Fruit fly (Drosophila melanogaster) whole organism, embryonic: Measurements from ENCODE around the gene hng2.

Source experiments
- CG11247 ChIP-seq: fragments of 200-800 bp; sonication (Bioruptor generic); IDR thresholded peaks from 2 replicates; pipeline ENCODE4 v1.3.6; 2022; ENCODE audit warnings: missing biosample characterization, missing genetic modification characterization
- CG11695 ChIP-seq: fragments of 200-800 bp; sonication (Bioruptor generic); IDR thresholded peaks from 3 replicates; pipeline ENCODE4 v1.3.6; 2022; ENCODE audit warnings: missing biosample characterization, missing genetic modification characterization
- CG12391 ChIP-seq: fragments of 200-800 bp; sonication (Bioruptor generic); optimal IDR thresholded peaks from 3 replicates; lab custom pipeline; 2018; ENCODE audit warnings: missing biosample characterization, mild to moderate bottlenecking, missing genetic modification characterization, moderate library complexity
- CG12659 ChIP-seq: fragments of 200-800 bp; sonication (Bioruptor generic); optimal IDR thresholded peaks from 3 replicates; lab custom pipeline; 2017; ENCODE audit warnings: mild to moderate bottlenecking, missing biosample characterization, missing genetic modification reagents, missing genetic modification characterization
- CG12744 ChIP-seq: fragments of 200-800 bp; sonication (Bioruptor generic); optimal IDR thresholded peaks from 2 replicates; lab custom pipeline; 2016; ENCODE audit warnings: missing biosample characterization, missing genetic modification characterization
- CG15011 ChIP-seq: fragments of 200-800 bp; sonication (Bioruptor generic); optimal IDR thresholded peaks from 3 replicates; lab custom pipeline; 2018; ENCODE audit warnings: missing biosample characterization, mild to moderate bottlenecking, missing genetic modification characterization
- CG15269 ChIP-seq: fragments of 200-800 bp; sonication (Bioruptor generic); optimal IDR thresholded peaks from 2 replicates; lab custom pipeline; 2018; ENCODE audit warnings: missing biosample characterization, mild to moderate bottlenecking, missing genetic modification characterization, moderate library complexity
- CG16863 ChIP-seq: fragments of 200-800 bp; sonication (Bioruptor generic); optimal IDR thresholded peaks from 3 replicates; lab custom pipeline; 2016; ENCODE audit warnings: missing biosample characterization, missing genetic modification characterization
- CG1792 ChIP-seq: fragments of 200-800 bp; sonication (Bioruptor generic); optimal IDR thresholded peaks from 2 replicates; lab custom pipeline; 2016; ENCODE audit warnings: missing biosample characterization, missing genetic modification characterization
- CG18262 ChIP-seq: fragments of 200-800 bp; optimal IDR thresholded peaks from 3 replicates; lab custom pipeline; 2019; ENCODE audit warnings: missing biosample characterization, mild to moderate bottlenecking, missing genetic modification characterization, moderate library complexity
- CG1832 ChIP-seq: fragments of 200-800 bp; sonication (Bioruptor generic); optimal IDR thresholded peaks from 2 replicates; lab custom pipeline; 2017; ENCODE audit warnings: missing biosample characterization, mild to moderate bottlenecking, missing genetic modification characterization, inconsistent platforms
- CG18476 ChIP-seq: fragments of 200-800 bp; sonication (Bioruptor generic); optimal IDR thresholded peaks from 2 replicates; lab custom pipeline; 2016; ENCODE audit warnings: missing biosample characterization, mild to moderate bottlenecking, missing genetic modification characterization
- CG2889 ChIP-seq: fragments of 200-800 bp; sonication (Bioruptor generic); IDR thresholded peaks from 3 replicates; pipeline ENCODE4 v1.3.6; 2022; ENCODE audit warnings: missing biosample characterization, missing genetic modification characterization
- CG3163 ChIP-seq: fragments of 200-800 bp; sonication (Bioruptor generic); optimal IDR thresholded peaks from 3 replicates; lab custom pipeline; 2016; ENCODE audit warnings: missing biosample characterization, missing genetic modification characterization
- CG33557 ChIP-seq: fragments of 200-800 bp; sonication (Bioruptor generic); optimal IDR thresholded peaks from 2 replicates; lab custom pipeline; 2019; ENCODE audit warnings: missing biosample characterization, mild to moderate bottlenecking, missing genetic modification characterization, moderate library complexity
- CG4404 ChIP-seq: fragments of 200-800 bp; sonication (Bioruptor generic); IDR thresholded peaks from 2 replicates; pipeline ENCODE4 v1.3.6; 2022; ENCODE audit warnings: missing biosample characterization, missing genetic modification characterization
- CG4424 ChIP-seq: fragments of 200-800 bp; sonication (Bioruptor generic); optimal IDR thresholded peaks from 3 replicates; lab custom pipeline; 2016; ENCODE audit warnings: missing biosample characterization, missing genetic modification characterization
- CG4617 ChIP-seq: fragments of 200-800 bp; sonication (Bioruptor generic); optimal IDR thresholded peaks from 3 replicates; lab custom pipeline; 2016; ENCODE audit warnings: missing biosample characterization, missing genetic modification characterization, borderline replicate concordance
- CG5180 ChIP-seq: fragments of 200-800 bp; sonication (Bioruptor generic); optimal IDR thresholded peaks from 3 replicates; lab custom pipeline; 2017; ENCODE audit warnings: missing biosample characterization, missing genetic modification characterization, mild to moderate bottlenecking, moderate library complexity, missing genetic modification reagents
- CG5953 ChIP-seq: fragments of 200-800 bp; sonication (Bioruptor generic); IDR thresholded peaks from 2 replicates; pipeline ENCODE4 v1.3.6; 2022; ENCODE audit warnings: missing biosample characterization, missing genetic modification characterization
- CG6175 ChIP-seq: fragments of 200-800 bp; sonication (Bioruptor generic); IDR thresholded peaks from 3 replicates; pipeline ENCODE4 v1.3.6; 2022; ENCODE audit warnings: missing biosample characterization, missing genetic modification characterization
- CG7271 ChIP-seq: fragments of 200-800 bp; sonication (Bioruptor generic); optimal IDR thresholded peaks from 2 replicates; lab custom pipeline; 2018; ENCODE audit warnings: missing biosample characterization, mild to moderate bottlenecking, missing genetic modification characterization, moderate library complexity
- CG7357 ChIP-seq: fragments of 200-800 bp; sonication (Bioruptor generic); IDR thresholded peaks from 3 replicates; pipeline ENCODE4 v1.3.6; 2022; ENCODE audit warnings: missing biosample characterization, missing genetic modification characterization
- CG9817 ChIP-seq: fragments of 200-800 bp; sonication (Bioruptor generic); optimal IDR thresholded peaks from 2 replicates; lab custom pipeline; 2018; ENCODE audit warnings: missing biosample characterization, mild to moderate bottlenecking, missing genetic modification characterization, moderate library complexity
- CHES-1-like ChIP-seq: fragments of 200-800 bp; sonication (Bioruptor generic); optimal IDR thresholded peaks from 2 replicates; lab custom pipeline; 2016; ENCODE audit warnings: missing biosample characterization, missing genetic modification characterization
- CTCF ChIP-seq: fragments of 200-800 bp; sonication (Bioruptor generic); optimal IDR thresholded peaks from 2 replicates; lab custom pipeline; 2017; ENCODE audit warnings: missing biosample characterization, mild to moderate bottlenecking, missing genetic modification characterization, moderate library complexity
- Drgx ChIP-seq: fragments of 200-800 bp; sonication (Bioruptor generic); IDR thresholded peaks from 2 replicates; pipeline ENCODE4 v1.3.6; 2022; ENCODE audit warnings: missing biosample characterization, missing genetic modification characterization
- E2f2 ChIP-seq: fragments of 200-800 bp; sonication (Bioruptor generic); IDR thresholded peaks from 2 replicates; pipeline ENCODE4 v1.3.6; 2022; ENCODE audit warnings: missing biosample characterization, missing genetic modification characterization
- Eip74EF ChIP-seq, 2 experiments: fragments of 200-800 bp in 1 of 2; fragments of >200 bp in 1 of 2; sonication (Bioruptor generic) in 1 of 2; optimal IDR thresholded peaks; 2 replicates each; lab custom pipeline; 2017 to 2019; ENCODE audit warnings: missing biosample characterization in 2 of 2, missing genetic modification characterization in 2 of 2, mild to moderate bottlenecking in 1 of 2, moderate library complexity in 1 of 2
- GATAe ChIP-seq: fragments of 200-800 bp; sonication (Bioruptor generic); conservative IDR thresholded peaks from 2 replicates; pipeline ENCODE4 v1.3.6; 2022; ENCODE audit warnings: missing biosample characterization, missing genetic modification characterization
- Hmr ChIP-seq: fragments of 200-800 bp; sonication (Bioruptor generic); optimal IDR thresholded peaks from 3 replicates; lab custom pipeline; 2017; ENCODE audit warnings: mild to moderate bottlenecking, missing biosample characterization, missing genetic modification reagents, missing genetic modification characterization
- Kr ChIP-seq: fragments of 200-800 bp; sonication (Bioruptor generic); optimal IDR thresholded peaks from 2 replicates; lab custom pipeline; 2017; ENCODE audit warnings: missing biosample characterization, mild to moderate bottlenecking, missing genetic modification characterization
- Oaz ChIP-seq: fragments of 200-800 bp; sonication (Bioruptor generic); IDR thresholded peaks from 2 replicates; pipeline ENCODE4 v1.3.6; 2022; ENCODE audit warnings: missing biosample characterization, missing genetic modification characterization
- Oli ChIP-seq: fragments of 200-800 bp; sonication (Bioruptor generic); optimal IDR thresholded peaks from 2 replicates; lab custom pipeline; 2018; ENCODE audit warnings: missing biosample characterization, mild to moderate bottlenecking, missing genetic modification characterization, moderate library complexity
- Ravus ChIP-seq: fragments of 200-800 bp; sonication (Bioruptor generic); IDR thresholded peaks from 2 replicates; pipeline ENCODE4 v1.3.6; 2022; ENCODE audit warnings: missing biosample characterization, missing genetic modification characterization
- Sox102F ChIP-seq: fragments of 200-800 bp; sonication (Bioruptor generic); optimal IDR thresholded peaks from 2 replicates; lab custom pipeline; 2018; ENCODE audit warnings: missing biosample characterization, mild to moderate bottlenecking, missing genetic modification characterization, moderate library complexity
- Sry-δ ChIP-seq: fragments of 200-800 bp; sonication (Bioruptor generic); optimal IDR thresholded peaks from 2 replicates; lab custom pipeline; 2016; ENCODE audit warnings: missing biosample characterization, missing genetic modification characterization
- bigmax ChIP-seq: fragments of 200-800 bp; sonication (Bioruptor generic); optimal IDR thresholded peaks from 2 replicates; lab custom pipeline; 2018; ENCODE audit warnings: missing biosample characterization, mild to moderate bottlenecking, missing genetic modification characterization
- fd64A ChIP-seq: fragments of 200-800 bp; sonication (Bioruptor generic); optimal IDR thresholded peaks from 3 replicates; lab custom pipeline; 2018; ENCODE audit warnings: missing biosample characterization, mild to moderate bottlenecking, missing genetic modification characterization
- gfzf ChIP-seq: fragments of 200-800 bp; sonication (Bioruptor generic); optimal IDR thresholded peaks from 2 replicates; lab custom pipeline; 2016; ENCODE audit warnings: missing biosample characterization, mild to moderate bottlenecking, missing genetic modification characterization, moderate library complexity
- grau ChIP-seq: fragments of 200-800 bp; optimal IDR thresholded peaks from 3 replicates; lab custom pipeline; 2019; ENCODE audit warnings: missing biosample characterization, mild to moderate bottlenecking, missing genetic modification characterization, moderate library complexity
- gsb-n ChIP-seq: fragments of 200-800 bp; sonication (Bioruptor generic); optimal IDR thresholded peaks from 3 replicates; lab custom pipeline; 2018; ENCODE audit warnings: missing biosample characterization, mild to moderate bottlenecking, missing genetic modification characterization
- hth ChIP-seq: fragments of >200 bp; optimal IDR thresholded peaks from 2 replicates; lab custom pipeline; 2017; ENCODE audit warnings: inconsistent platforms
- ind ChIP-seq: fragments of 200-800 bp; sonication (Bioruptor generic); optimal IDR thresholded peaks from 3 replicates; lab custom pipeline; 2016; ENCODE audit warnings: missing biosample characterization, missing genetic modification characterization
- lov ChIP-seq, 2 experiments: fragments of 200-800 bp in 1 of 2; fragments of >200 bp in 1 of 2; sonication (Bioruptor generic) in 1 of 2; IDR thresholded peaks in 1 of 2; optimal IDR thresholded peaks in 1 of 2; 2 replicates in 1 of 2; 3 replicates in 1 of 2; pipeline versions ENCODE4 v1.3.6 to Lab custom; 2017 to 2022; ENCODE audit warnings: missing biosample characterization in 1 of 2, missing genetic modification characterization in 1 of 2
- luna ChIP-seq: fragments of 200-800 bp; sonication (Bioruptor generic); optimal IDR thresholded peaks from 2 replicates; lab custom pipeline; 2016; ENCODE audit warnings: missing biosample characterization, missing genetic modification characterization
- nau ChIP-seq: fragments of 200-800 bp; sonication (Bioruptor generic); optimal IDR thresholded peaks from 3 replicates; lab custom pipeline; 2017; ENCODE audit warnings: missing biosample characterization, mild to moderate bottlenecking, missing genetic modification characterization, missing genetic modification reagents
- onecut ChIP-seq: fragments of 200-800 bp; sonication (Bioruptor generic); IDR thresholded peaks from 2 replicates; pipeline ENCODE4 v1.3.6; 2022; ENCODE audit warnings: missing biosample characterization, missing genetic modification characterization
- pnt ChIP-seq: fragments of 200-800 bp; sonication (Bioruptor generic); optimal IDR thresholded peaks from 3 replicates; lab custom pipeline; 2016; ENCODE audit warnings: missing biosample characterization, missing genetic modification characterization
- tin ChIP-seq: fragments of 200-800 bp; sonication (Bioruptor generic); optimal IDR thresholded peaks from 3 replicates; lab custom pipeline; 2016; ENCODE audit warnings: missing biosample characterization, missing genetic modification characterization
- zen2 ChIP-seq: fragments of 200-800 bp; sonication (Bioruptor generic); IDR thresholded peaks from 3 replicates; pipeline ENCODE4 v1.3.6; 2022; ENCODE audit warnings: missing biosample characterization, missing genetic modification characterization; ENCODE audit not compliant: partially characterized antibody

The hng2 gene

dm6 chr3R:8819551-8820057 is 13.5 kb downstream of the hng2 start (continued):
- no peak for TF ChIP-seq CG5953 (GFP tag; lab: Robert Waterston, UW)
- peak; percentile 30 for TF ChIP-seq CG5180 (GFP tag; lab: Kevin White, UChicago)
- no peak for TF ChIP-seq Sox102F (GFP tag; lab: Kevin White, UChicago)
- TF ChIP-seq CG18476 (GFP tag; lab: Kevin White, UChicago) = peak; percentile 19
- peak; percentile 4; the same call in 1 of the 2 replicates for TF ChIP-seq onecut
- TF ChIP-seq Eip74EF (GFP tag; optimal IDR thresholded peaks at IDR 0.05; lab: Kevin White, UChicago) = no peak
- peak; percentile 34 for TF ChIP-seq CG15011 (GFP tag; lab: Kevin White, UChicago)
- TF ChIP-seq CG1792 = no peak
- TF ChIP-seq hth (lab: Kevin White, UChicago) = no peak
- no peak for TF ChIP-seq CG4404 (GFP tag; lab: Robert Waterston, UW)
- TF ChIP-seq CG11695 = peak; percentile 37; the same call in 1 of the 3 replicates
- peak; percentile 51 for TF ChIP-seq fd64A
- TF ChIP-seq Hmr (GFP tag; lab: Kevin White, UChicago) = peak; percentile 48
- TF ChIP-seq zen2 (GFP tag; lab: Robert Waterston, UW) = no peak
- TF ChIP-seq CG15269 (tag; lab: Kevin White, UChicago) = peak; percentile 23
- TF ChIP-seq CG6175 (GFP tag; lab: Robert Waterston, UW) = peak; percentile 37; the same call in 1 of the 3 replicates
- no peak for TF ChIP-seq lov (optimal IDR thresholded peaks at IDR 0.05; lab: Kevin White, UChicago)
- TF ChIP-seq lov (GFP tag; IDR thresholded peaks at IDR 0.05; lab: Robert Waterston, UW) = no peak
- TF ChIP-seq grau (tag; lab: Kevin White, UChicago) = no peak
- no peak for TF ChIP-seq Oaz (GFP tag; lab: Robert Waterston, UW)
- TF ChIP-seq CG33557 (GFP tag; lab: Kevin White, UChicago) = no peak
- TF ChIP-seq CG7271 (tag; lab: Kevin White, UChicago) = no peak
- no peak for TF ChIP-seq gsb-n
- TF ChIP-seq pnt (GFP tag; lab: Kevin White, UChicago) = peak; percentile 14
- TF ChIP-seq CG12391 (tag; lab: Kevin White, UChicago) = no peak
- TF ChIP-seq Sry-δ (GFP tag; lab: Kevin White, UChicago) = no peak
- no peak for TF ChIP-seq luna
- no peak for TF ChIP-seq CG2889
- peak; percentile 20 for TF ChIP-seq CG12744 (GFP tag; lab: Kevin White, UChicago)
- no peak for TF ChIP-seq tin
- peak; percentile 20 for TF ChIP-seq nau
- no peak for TF ChIP-seq bigmax (GFP tag; lab: Kevin White, UChicago)
- TF ChIP-seq CG7357 = no peak
- TF ChIP-seq CG3163 (GFP tag; lab: Kevin White, UChicago) = no peak
- no peak for TF ChIP-seq Oli (tag; lab: Kevin White, UChicago)
- TF ChIP-seq CG16863 (GFP tag; lab: Kevin White, UChicago) = peak; percentile 43
- TF ChIP-seq gfzf = no peak
- TF ChIP-seq CG1832 (GFP tag; lab: Kevin White, UChicago) = no peak
- no peak for TF ChIP-seq Drgx
- no peak for TF ChIP-seq CG11247 (GFP tag; lab: Robert Waterston, UW)
- no peak for TF ChIP-seq Kr (GFP tag; lab: Kevin White, UChicago)
- no peak for TF ChIP-seq CG9817 (tag; lab: Kevin White, UChicago)
- TF ChIP-seq CG12659 (GFP tag; lab: Kevin White, UChicago) = peak; percentile 4
- TF ChIP-seq E2f2 = peak; percentile 19; the same call in 1 of the 2 replicates
- TF ChIP-seq CG18262 (tag; lab: Kevin White, UChicago) = no peak
- TF ChIP-seq GATAe (GFP tag; lab: Robert Waterston, UW) = no peak
- peak; percentile 32 for TF ChIP-seq CHES-1-like
- no peak for TF ChIP-seq Ravus (GFP tag; lab: Robert Waterston, UW)
- no peak for TF ChIP-seq CTCF (GFP tag; lab: Kevin White, UChicago)
- no peak for TF ChIP-seq ind
- no peak for TF ChIP-seq CG4617
- no peak for TF ChIP-seq CG4424 (GFP tag; lab: Kevin White, UChicago)
